Fruit fly (Drosophila melanogaster) whole organism, embryonic: ENCODE data around the gene eIF2gamma.

ENCODE experiments used
- Asciz ChIP-seq: fragments of 200-800 bp; sonication (Bioruptor generic); optimal IDR thresholded peaks from 2 replicates; lab custom pipeline; 2017; ENCODE audit warnings: missing biosample characterization, mild to moderate bottlenecking, missing genetic modification characterization, missing genetic modification reagents
- Atf-2 ChIP-seq: fragments of 200-800 bp; sonication (Bioruptor generic); optimal IDR thresholded peaks from 2 replicates; lab custom pipeline; 2016; ENCODE audit warnings: missing biosample characterization, missing genetic modification characterization
- Awh ChIP-seq: fragments of 200-800 bp; sonication (Bioruptor generic); IDR thresholded peaks from 2 replicates; pipeline ENCODE4, ENCODE4 v1.3.6; 2022; ENCODE audit warnings: missing biosample characterization, missing genetic modification characterization
- Blimp-1 ChIP-seq: fragments of 200-800 bp; sonication (Bioruptor generic); optimal IDR thresholded peaks from 3 replicates; lab custom pipeline; 2018; ENCODE audit warnings: missing biosample characterization, missing genetic modification characterization, mild to moderate bottlenecking, moderate library complexity, missing genetic modification reagents
- Bteb2 ChIP-seq: fragments of 200-800 bp; sonication (Bioruptor generic); optimal IDR thresholded peaks from 2 replicates; lab custom pipeline; 2016; ENCODE audit warnings: missing biosample characterization, missing genetic modification characterization
- CG10267 ChIP-seq: fragments of 200-800 bp; sonication (Bioruptor generic); optimal IDR thresholded peaks from 2 replicates; lab custom pipeline; 2018; ENCODE audit warnings: missing biosample characterization, mild to moderate bottlenecking, missing genetic modification characterization, moderate library complexity
- CG11247 ChIP-seq: fragments of 200-800 bp; sonication (Bioruptor generic); IDR thresholded peaks from 2 replicates; pipeline ENCODE4 v1.3.6; 2022; ENCODE audit warnings: missing biosample characterization, missing genetic modification characterization
- CG11695 ChIP-seq: fragments of 200-800 bp; sonication (Bioruptor generic); IDR thresholded peaks from 3 replicates; pipeline ENCODE4 v1.3.6; 2022; ENCODE audit warnings: missing biosample characterization, missing genetic modification characterization
- CG12155 ChIP-seq: fragments of 200-800 bp; sonication (Bioruptor generic); optimal IDR thresholded peaks from 3 replicates; lab custom pipeline; 2016; ENCODE audit warnings: missing biosample characterization, missing genetic modification characterization
- CG12391 ChIP-seq: fragments of 200-800 bp; sonication (Bioruptor generic); optimal IDR thresholded peaks from 3 replicates; lab custom pipeline; 2018; ENCODE audit warnings: missing biosample characterization, mild to moderate bottlenecking, missing genetic modification characterization, moderate library complexity
- CG12769 ChIP-seq: fragments of 200-800 bp; sonication (Bioruptor generic); optimal IDR thresholded peaks from 2 replicates; lab custom pipeline; 2019; ENCODE audit warnings: missing biosample characterization, mild to moderate bottlenecking, missing genetic modification characterization, moderate library complexity
- CG17186 ChIP-seq: fragments of 200-800 bp; sonication (Bioruptor generic); optimal IDR thresholded peaks from 3 replicates; lab custom pipeline; 2017; ENCODE audit warnings: missing biosample characterization, missing genetic modification reagents, missing genetic modification characterization
- CG18262 ChIP-seq: fragments of 200-800 bp; optimal IDR thresholded peaks from 3 replicates; lab custom pipeline; 2019; ENCODE audit warnings: missing biosample characterization, mild to moderate bottlenecking, missing genetic modification characterization, moderate library complexity
- CG1832 ChIP-seq: fragments of 200-800 bp; sonication (Bioruptor generic); optimal IDR thresholded peaks from 2 replicates; lab custom pipeline; 2017; ENCODE audit warnings: missing biosample characterization, mild to moderate bottlenecking, missing genetic modification characterization, inconsistent platforms
- CG18619 ChIP-seq: fragments of 200-800 bp; sonication (Bioruptor generic); optimal IDR thresholded peaks from 3 replicates; lab custom pipeline; 2017; ENCODE audit warnings: missing biosample characterization, mild to moderate bottlenecking, missing genetic modification characterization
- CG2116 ChIP-seq: fragments of 200-800 bp; sonication (Bioruptor generic); optimal IDR thresholded peaks from 3 replicates; lab custom pipeline; 2018; ENCODE audit warnings: missing biosample characterization, mild to moderate bottlenecking, missing genetic modification characterization
- CG2129 ChIP-seq: fragments of 200-800 bp; sonication (Bioruptor generic); IDR thresholded peaks from 2 replicates; pipeline ENCODE4 v1.3.6; 2022; ENCODE audit warnings: missing biosample characterization, missing genetic modification characterization; ENCODE audit not compliant: partially characterized antibody
- CG2199 ChIP-seq: fragments of 200-800 bp; sonication (Bioruptor generic); IDR thresholded peaks from 3 replicates; pipeline ENCODE4 v1.3.6; 2022; ENCODE audit warnings: missing biosample characterization, missing genetic modification characterization
- CG3163 ChIP-seq: fragments of 200-800 bp; sonication (Bioruptor generic); optimal IDR thresholded peaks from 3 replicates; lab custom pipeline; 2016; ENCODE audit warnings: missing biosample characterization, missing genetic modification characterization
- CG6765 ChIP-seq: fragments of 200-800 bp; sonication (Bioruptor generic); optimal IDR thresholded peaks from 3 replicates; lab custom pipeline; 2017; ENCODE audit warnings: missing biosample characterization, mild to moderate bottlenecking, missing genetic modification characterization
- CG7556 ChIP-seq: fragments of 200-800 bp; sonication (Bioruptor generic); optimal IDR thresholded peaks from 2 replicates; lab custom pipeline; 2017; ENCODE audit warnings: missing biosample characterization, mild to moderate bottlenecking, missing genetic modification characterization
- CG7963 ChIP-seq: fragments of 200-800 bp; sonication (Bioruptor generic); IDR thresholded peaks from 3 replicates; pipeline ENCODE4 v1.3.6; 2022; ENCODE audit warnings: missing biosample characterization, missing genetic modification characterization; ENCODE audit not compliant: partially characterized antibody
- CG9215 ChIP-seq: fragments of 200-800 bp; sonication (Bioruptor generic); IDR thresholded peaks from 2 replicates; pipeline ENCODE4 v1.3.6; 2022; ENCODE audit warnings: missing biosample characterization, missing genetic modification characterization
- CTCF ChIP-seq: fragments of 200-800 bp; sonication (Bioruptor generic); optimal IDR thresholded peaks from 2 replicates; lab custom pipeline; 2017; ENCODE audit warnings: missing biosample characterization, mild to moderate bottlenecking, missing genetic modification characterization, moderate library complexity
- Dad ChIP-seq: fragments of 200-800 bp; sonication (Bioruptor generic); optimal IDR thresholded peaks from 3 replicates; lab custom pipeline; 2016; ENCODE audit warnings: missing biosample characterization, missing genetic modification characterization
- Dbx ChIP-seq: fragments of 200-800 bp; sonication (Bioruptor generic); IDR thresholded peaks from 3 replicates; pipeline ENCODE4 v1.3.6; 2022; ENCODE audit warnings: missing biosample characterization, missing genetic modification characterization
- Ets97D ChIP-seq: fragments of 200-800 bp; sonication (Bioruptor generic); optimal IDR thresholded peaks from 3 replicates; lab custom pipeline; 2016; ENCODE audit warnings: missing biosample characterization, missing genetic modification characterization
- Hand ChIP-seq: fragments of 200-800 bp; sonication (Bioruptor generic); optimal IDR thresholded peaks from 2 replicates; lab custom pipeline; 2017; ENCODE audit warnings: mild to moderate bottlenecking, missing biosample characterization, missing genetic modification reagents, missing genetic modification characterization
- Hr51 ChIP-seq, 2 experiments: fragments of 200-800 bp; sonication (Bioruptor generic); optimal IDR thresholded peaks; 2 replicates in 1 of 2; 3 replicates in 1 of 2; lab custom pipeline; 2016 to 2018; ENCODE audit warnings: missing biosample characterization in 2 of 2, missing genetic modification characterization in 2 of 2, mild to moderate bottlenecking in 1 of 2, moderate library complexity in 1 of 2
- Jarid2 ChIP-seq: fragments of 200-800 bp; sonication (Bioruptor generic); optimal IDR thresholded peaks from 3 replicates; lab custom pipeline; 2017; ENCODE audit warnings: mild to moderate bottlenecking, missing biosample characterization, missing genetic modification reagents, missing genetic modification characterization
- Kr ChIP-seq: fragments of 200-800 bp; sonication (Bioruptor generic); optimal IDR thresholded peaks from 2 replicates; lab custom pipeline; 2017; ENCODE audit warnings: missing biosample characterization, mild to moderate bottlenecking, missing genetic modification characterization
- Mes4 ChIP-seq: fragments of 200-800 bp; sonication (Bioruptor generic); optimal IDR thresholded peaks from 2 replicates; lab custom pipeline; 2016; ENCODE audit warnings: missing biosample characterization, missing genetic modification characterization
- Oli ChIP-seq: fragments of 200-800 bp; sonication (Bioruptor generic); optimal IDR thresholded peaks from 2 replicates; lab custom pipeline; 2018; ENCODE audit warnings: missing biosample characterization, mild to moderate bottlenecking, missing genetic modification characterization, moderate library complexity
- Rfx ChIP-seq: fragments of 200-800 bp; sonication (Bioruptor generic); IDR thresholded peaks from 2 replicates; pipeline ENCODE4 v1.3.6; 2022; ENCODE audit warnings: missing biosample characterization, missing genetic modification characterization
- Sry-β ChIP-seq: fragments of 200-800 bp; sonication (Bioruptor generic); optimal IDR thresholded peaks from 2 replicates; lab custom pipeline; 2018; ENCODE audit warnings: missing biosample characterization, mild to moderate bottlenecking, missing genetic modification characterization, moderate library complexity
- br ChIP-seq: fragments of >200 bp; optimal IDR thresholded peaks from 2 replicates; lab custom pipeline; 2017
- esg ChIP-seq: fragments of 200-800 bp; sonication (Bioruptor generic); conservative IDR thresholded peaks from 2 replicates; pipeline ENCODE4 v1.3.6; 2022; ENCODE audit warnings: missing biosample characterization, missing genetic modification characterization
- gem ChIP-seq: fragments of 200-800 bp; sonication (Bioruptor generic); optimal IDR thresholded peaks from 2 replicates; lab custom pipeline; 2019; ENCODE audit warnings: missing biosample characterization, mild to moderate bottlenecking, missing genetic modification characterization, moderate library complexity
- lbe ChIP-seq: fragments of 200-800 bp; sonication (Bioruptor generic); optimal IDR thresholded peaks from 2 replicates; lab custom pipeline; 2016; ENCODE audit warnings: missing biosample characterization, mild to moderate bottlenecking, missing genetic modification characterization
- lov ChIP-seq, 2 experiments: fragments of 200-800 bp in 1 of 2; fragments of >200 bp in 1 of 2; sonication (Bioruptor generic) in 1 of 2; IDR thresholded peaks in 1 of 2; optimal IDR thresholded peaks in 1 of 2; 2 replicates in 1 of 2; 3 replicates in 1 of 2; pipeline versions ENCODE4 v1.3.6 to Lab custom; 2017 to 2022; ENCODE audit warnings: missing biosample characterization in 1 of 2, missing genetic modification characterization in 1 of 2
- luna ChIP-seq: fragments of 200-800 bp; sonication (Bioruptor generic); optimal IDR thresholded peaks from 2 replicates; lab custom pipeline; 2016; ENCODE audit warnings: missing biosample characterization, missing genetic modification characterization
- prd ChIP-seq, 3 experiments: fragments of >200 bp in 2 of 3; fragments of 200-800 bp in 1 of 3; sonication (Bioruptor generic) in 1 of 3; optimal IDR thresholded peaks in 2 of 3; IDR thresholded peaks in 1 of 3; 2 replicates in 2 of 3; 3 replicates in 1 of 3; pipeline versions ENCODE4 v1.3.6 to Lab custom; 2017 to 2022; ENCODE audit warnings: missing biosample characterization in 1 of 3, missing genetic modification characterization in 1 of 3
- ranshi ChIP-seq: fragments of 200-800 bp; sonication (Bioruptor generic); IDR thresholded peaks from 2 replicates; pipeline ENCODE4 v1.3.6; 2022; ENCODE audit warnings: missing biosample characterization, missing genetic modification characterization
- repo ChIP-seq: fragments of 200-800 bp; sonication (Bioruptor generic); optimal IDR thresholded peaks from 2 replicates; lab custom pipeline; 2016; ENCODE audit warnings: missing biosample characterization, missing genetic modification characterization
- rib ChIP-seq: fragments of 200-800 bp; sonication (Bioruptor generic); IDR thresholded peaks from 2 replicates; pipeline ENCODE4 v1.3.6; 2022; ENCODE audit warnings: missing biosample characterization, missing genetic modification characterization
- scrt ChIP-seq: fragments of 200-800 bp; sonication (Bioruptor generic); optimal IDR thresholded peaks from 2 replicates; lab custom pipeline; 2018; ENCODE audit warnings: missing biosample characterization, mild to moderate bottlenecking, missing genetic modification characterization, moderate library complexity
- sens-2 ChIP-seq: fragments of 200-800 bp; sonication (Bioruptor generic); IDR thresholded peaks from 2 replicates; pipeline ENCODE4 v1.3.6; 2022; ENCODE audit warnings: missing biosample characterization, missing genetic modification characterization
- slou ChIP-seq: fragments of 200-800 bp; sonication (Bioruptor generic); optimal IDR thresholded peaks from 3 replicates; lab custom pipeline; 2016; ENCODE audit warnings: missing biosample characterization, missing genetic modification characterization
- unc-4 ChIP-seq: fragments of 200-800 bp; sonication (Bioruptor generic); IDR thresholded peaks from 2 replicates; pipeline ENCODE4 v1.3.6; 2022; ENCODE audit warnings: missing biosample characterization, missing genetic modification characterization; ENCODE audit not compliant: partially characterized antibody
- yki ChIP-seq: fragments of >200 bp; optimal IDR thresholded peaks from 3 replicates; lab custom pipeline; 2018
- zen2 ChIP-seq: fragments of 200-800 bp; sonication (Bioruptor generic); IDR thresholded peaks from 3 replicates; pipeline ENCODE4 v1.3.6; 2022; ENCODE audit warnings: missing biosample characterization, missing genetic modification characterization; ENCODE audit not compliant: partially characterized antibody

The eIF2gamma gene

dm6 chr3R:15243452-15243851, 19.8 kb downstream of the eIF2gamma start (continued):
- TF ChIP-seq Kr (peak; percentile 30), CG11695 (GFP tag; lab: Robert Waterston, UW) (no peak), Awh (GFP tag; lab: Robert Waterston, UW) (no peak), CG11247 (no peak), lbe (GFP tag; lab: Kevin White, UChicago) (peak; percentile 30), CG18262 (tag; lab: Kevin White, UChicago) (no peak), CG3163 (GFP tag; lab: Kevin White, UChicago) (no peak), yki (lab: Kevin White, UChicago) (no peak), CG7963 (GFP tag; lab: Robert Waterston, UW) (no peak), CG7556 (GFP tag; lab: Kevin White, UChicago) (no peak), Hand (GFP tag; lab: Kevin White, UChicago) (no peak), Ets97D (GFP tag; lab: Kevin White, UChicago) (no peak), Sry-β (GFP tag; lab: Kevin White, UChicago) (no peak), CTCF (GFP tag; lab: Kevin White, UChicago) (no peak), CG6765 (no peak), Bteb2 (no peak), zen2 (GFP tag; lab: Robert Waterston, UW) (no peak), CG12155 (GFP tag; lab: Kevin White, UChicago) (no peak), CG2116 (GFP tag; lab: Kevin White, UChicago) (no peak), CG2199 (GFP tag; lab: Robert Waterston, UW) (0 out of 3 replicates have a peak, but pooled peaks have one; percentile 37), CG12391 (tag; lab: Kevin White, UChicago) (no peak), sens-2 (no peak), Rfx (GFP tag; lab: Robert Waterston, UW) (no peak), prd (optimal IDR thresholded peaks at IDR 0.05; lab: Kevin White, UChicago) (no peak), prd (GFP tag; IDR thresholded peaks at IDR 0.05; lab: Robert Waterston, UW) (no peak), slou (GFP tag; lab: Kevin White, UChicago) (no peak), lov (optimal IDR thresholded peaks at IDR 0.05; lab: Kevin White, UChicago) (no peak), lov (GFP tag; IDR thresholded peaks at IDR 0.05; lab: Robert Waterston, UW) (no peak), Dad (GFP tag; lab: Kevin White, UChicago) (no peak), Mes4 (GFP tag; lab: Kevin White, UChicago) (no peak), CG10267 (tag; lab: Kevin White, UChicago) (no peak), luna (GFP tag; lab: Kevin White, UChicago) (no peak), gem (no peak), CG1832 (GFP tag; lab: Kevin White, UChicago) (peak; percentile 75), ranshi (GFP tag; lab: Robert Waterston, UW) (no peak), CG2129 (GFP tag; lab: Robert Waterston, UW) (no peak), rib (GFP tag; lab: Robert Waterston, UW) (peak; percentile 78), Dbx (GFP tag; lab: Robert Waterston, UW) (no peak), CG17186 (GFP tag; lab: Kevin White, UChicago) (no peak), Atf-2 (GFP tag; lab: Kevin White, UChicago) (no peak), CG9215 (GFP tag; lab: Robert Waterston, UW) (no peak), Asciz (GFP tag; lab: Kevin White, UChicago) (no peak), Blimp-1 (no peak), scrt (GFP tag; lab: Kevin White, UChicago) (no peak), CG18619 (GFP tag; lab: Kevin White, UChicago) (no peak), Jarid2 (GFP tag; lab: Kevin White, UChicago) (no peak), unc-4 (no peak), repo (GFP tag; lab: Kevin White, UChicago) (no peak), esg (GFP tag; lab: Robert Waterston, UW) (no peak), Hr51 (GFP tag; optimal IDR thresholded peaks at IDR 0.05; lab: Kevin White, UChicago) (no peak), br (no peak), CG12769 (tag; lab: Kevin White, UChicago) (peak; percentile 41), Oli (tag; lab: Kevin White, UChicago) (no peak)
